Fruit fly (Drosophila melanogaster) ovary, adult (tissue): Measurements from ENCODE around the gene ovm.

ENCODE experiments used
- CG17801 ChIP-seq: fragments of 200-800 bp; optimal IDR thresholded peaks from 2 replicates; lab custom pipeline; 2019; ENCODE audit warnings: missing biosample characterization, mild to moderate bottlenecking, missing genetic modification characterization, moderate library complexity; ENCODE audit not compliant: partially characterized antibody

ovm gene

DNA sequence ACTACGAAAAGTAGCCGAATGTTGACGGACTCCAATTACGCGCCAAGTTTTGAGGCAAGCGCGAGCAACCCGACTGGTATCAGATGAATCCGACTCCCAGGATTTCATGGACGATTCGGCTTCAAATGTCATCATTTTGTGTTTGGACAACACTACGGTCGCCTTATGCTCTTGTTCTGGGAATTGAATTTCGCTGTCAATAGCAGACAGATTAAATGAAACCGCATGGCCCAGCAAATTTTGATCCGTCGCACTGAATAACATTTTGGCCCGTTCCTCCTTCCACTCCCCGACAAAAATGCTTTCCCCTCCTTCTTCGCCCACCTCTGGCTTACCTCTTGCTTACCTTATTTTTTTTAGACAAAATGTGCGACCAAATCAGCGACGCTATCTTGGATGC lies 30.7 kb downstream of the ovm start:
- TF ChIP-seq CG17801 (GFP tag; lab: Kevin White, UChicago): no peak

DNA sequence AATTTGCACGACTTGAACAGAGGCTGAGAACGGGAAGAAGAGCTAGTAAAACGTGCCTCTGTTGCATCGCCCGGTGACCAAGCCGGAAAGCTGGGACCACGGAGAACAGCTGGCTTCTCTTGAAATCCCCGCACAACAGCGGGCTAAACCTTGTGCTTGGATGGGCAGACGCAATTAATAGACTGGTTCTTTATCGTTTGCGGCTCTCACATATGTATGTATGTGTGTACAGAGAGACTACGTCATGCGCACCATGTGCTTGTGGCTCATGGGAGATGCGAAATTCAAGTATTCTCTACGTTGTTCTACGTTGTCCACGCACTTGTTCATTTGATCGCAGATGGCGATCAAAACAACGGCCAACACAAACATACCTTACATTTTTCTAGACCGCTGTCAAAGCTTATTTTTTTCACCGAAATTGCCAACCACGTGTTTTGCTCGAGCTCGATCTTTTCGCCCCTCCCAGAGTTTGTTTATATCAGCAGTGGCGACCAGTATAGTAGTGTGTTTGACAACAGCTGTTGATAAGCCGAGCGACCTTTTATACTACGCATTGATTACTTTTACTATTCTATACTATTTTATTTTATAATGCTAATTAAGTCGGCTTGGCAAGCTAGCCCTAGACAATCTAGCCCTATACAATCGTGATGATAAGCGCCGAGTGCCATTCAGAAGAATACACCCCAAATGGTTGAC lies 31.5 kb downstream of the ovm start:
- TF ChIP-seq CG17801 (GFP tag; lab: Kevin White, UChicago): peak; percentile 20

DNA sequence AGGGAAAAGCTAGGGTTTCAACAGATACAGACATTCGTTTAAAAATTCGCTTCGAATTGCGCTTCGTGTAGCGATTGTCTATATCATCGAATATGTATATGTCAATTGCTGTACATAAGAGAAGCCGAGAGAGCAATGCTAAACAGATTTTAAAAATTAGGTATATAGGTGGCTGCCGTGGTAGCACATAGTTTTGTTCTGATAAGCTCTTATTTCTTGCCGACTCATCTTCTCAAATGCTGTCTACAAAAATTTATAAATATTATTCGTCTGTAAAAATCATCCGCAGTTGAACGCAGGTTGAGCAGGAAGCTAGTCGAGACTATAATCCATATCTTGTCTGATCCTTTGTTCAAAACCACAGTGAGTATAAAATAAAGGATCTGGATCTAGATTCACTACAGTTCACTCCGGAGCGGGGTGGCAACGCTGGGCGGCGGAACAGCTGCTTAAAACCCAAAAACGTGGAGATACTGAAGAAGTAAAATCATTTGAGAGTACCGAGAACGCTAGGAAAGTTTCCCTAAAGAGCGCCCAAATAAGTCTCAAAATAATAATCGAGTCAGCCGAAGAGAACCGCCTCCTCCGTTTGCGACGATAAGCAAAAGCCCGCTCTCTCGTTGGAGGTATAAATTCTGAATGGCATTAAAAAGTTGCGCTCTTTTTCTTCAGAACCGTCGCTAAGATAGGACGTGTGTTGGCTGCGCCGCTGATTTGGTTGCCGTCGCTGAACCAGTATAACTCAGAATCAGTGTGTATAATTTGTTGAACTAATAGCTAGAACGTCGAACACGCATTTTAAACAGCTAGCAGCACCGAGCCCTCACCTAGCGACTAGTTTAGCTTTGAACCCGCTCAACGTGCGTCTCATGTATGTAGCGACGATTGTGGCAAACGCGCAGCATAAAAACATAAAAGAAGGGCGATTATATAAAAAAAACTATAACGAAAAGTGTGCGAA lies 33.0 kb downstream of the ovm start:
- peak; percentile 26 for TF ChIP-seq CG17801 (GFP tag; lab: Kevin White, UChicago)

DNA sequence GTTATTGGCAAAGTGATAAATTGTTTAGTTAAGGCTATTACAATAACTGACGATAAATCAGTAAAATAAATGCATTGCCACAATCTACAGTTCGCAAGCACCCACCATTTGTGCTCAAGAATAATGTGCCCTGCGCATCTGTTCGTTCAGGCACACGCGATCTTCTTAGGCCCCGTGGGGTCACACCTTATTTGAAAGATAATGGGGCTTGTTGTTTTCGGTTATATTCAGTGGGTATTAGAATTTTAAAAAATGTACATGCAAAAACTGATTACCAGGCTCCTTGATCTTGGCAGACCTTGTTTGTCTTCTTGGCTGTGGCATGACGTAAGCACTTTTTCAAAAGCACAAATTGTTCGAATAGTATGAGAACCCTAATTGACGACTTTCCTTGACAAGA lies 33.8 kb downstream of the ovm start:
- TF ChIP-seq CG17801 (GFP tag; lab: Kevin White, UChicago): no peak

DNA sequence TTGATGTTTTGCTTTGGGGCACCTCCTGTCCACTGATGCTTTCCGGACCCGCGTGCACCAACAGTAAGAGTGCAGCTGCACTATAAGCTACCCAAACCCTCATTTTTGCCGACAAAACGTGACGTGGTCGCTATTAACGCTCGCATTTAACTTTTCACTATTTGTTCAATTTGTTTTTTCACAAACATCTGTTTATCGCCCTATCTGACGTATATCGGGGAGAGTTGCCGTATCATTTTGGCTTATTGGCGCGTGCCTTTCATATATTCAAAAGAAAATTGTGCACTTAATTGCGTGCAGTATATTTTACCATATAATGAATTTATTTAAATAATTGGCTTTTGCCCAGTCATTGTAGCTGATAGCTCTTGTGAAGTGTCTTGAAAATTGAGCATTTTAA lies 34.3 kb downstream of the ovm start, which contains the start of the genes Nhe1 and Sam-S:
Gene Nhe1, minus strand, starts transcription at position 193 of the 400 bp plus-strand sequence.
Gene Sam-S, plus strand, starts transcription at position 364 of the 400 bp plus-strand sequence.
- no peak for TF ChIP-seq CG17801 (GFP tag; lab: Kevin White, UChicago)

DNA sequence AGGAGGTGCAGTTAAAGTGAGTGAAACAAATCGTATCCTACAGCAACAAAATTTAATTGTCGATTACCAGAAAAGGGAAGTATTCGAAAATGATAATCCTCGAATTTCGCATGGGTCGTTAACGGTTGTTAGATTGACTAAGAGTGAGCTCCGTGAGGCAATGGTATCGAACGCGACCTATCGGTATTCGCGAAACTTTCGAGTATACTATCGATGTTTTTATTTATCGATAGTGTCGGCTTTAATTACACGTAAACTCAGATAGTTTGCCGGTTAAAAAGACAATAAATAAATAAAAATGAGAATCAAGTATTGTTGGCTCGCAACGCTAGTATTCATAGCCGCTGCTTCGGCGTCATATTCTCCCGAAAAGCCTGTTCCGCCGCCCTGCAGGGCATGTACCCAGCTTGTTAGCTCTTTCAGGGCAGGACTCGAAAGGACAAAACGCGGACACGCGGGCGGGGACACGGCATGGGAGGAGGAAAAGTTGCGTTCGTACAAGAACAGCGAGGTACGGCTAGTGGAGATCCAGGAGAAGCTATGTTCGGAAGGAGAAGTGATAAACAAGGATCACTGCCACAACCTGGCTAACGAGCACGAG lies 38.5 kb downstream of the ovm start, which contains the start of gene Creld:
Gene Creld, plus strand, starts transcription at position 220 of the 601 bp plus-strand sequence.
- TF ChIP-seq CG17801 (GFP tag; lab: Kevin White, UChicago): peak; percentile 68

DNA sequence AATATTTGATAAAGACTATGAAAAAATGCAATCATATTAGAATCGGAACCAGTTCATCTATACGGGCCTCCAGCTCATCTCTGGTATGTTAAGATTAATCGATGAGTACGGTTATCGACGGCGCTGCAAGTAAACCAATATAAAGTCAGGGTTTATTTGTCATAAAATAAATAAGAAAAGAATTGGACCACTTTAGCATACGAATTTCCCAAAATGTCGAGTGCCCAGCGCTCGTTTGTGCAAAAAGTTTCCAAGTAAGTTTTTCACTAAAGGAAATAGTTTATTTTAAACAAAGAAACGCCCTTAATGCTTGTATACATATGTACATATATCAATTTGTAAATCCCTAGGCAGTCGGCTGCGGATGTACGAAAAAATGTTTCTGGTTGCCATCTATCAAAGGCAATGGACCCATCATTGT lies 46.1 kb downstream of the ovm start, which contains the start of gene Zir:
Gene Zir, plus strand, starts transcription at position 101 of the 421 bp plus-strand sequence.
- TF ChIP-seq CG17801 (GFP tag; lab: Kevin White, UChicago): no peak

DNA sequence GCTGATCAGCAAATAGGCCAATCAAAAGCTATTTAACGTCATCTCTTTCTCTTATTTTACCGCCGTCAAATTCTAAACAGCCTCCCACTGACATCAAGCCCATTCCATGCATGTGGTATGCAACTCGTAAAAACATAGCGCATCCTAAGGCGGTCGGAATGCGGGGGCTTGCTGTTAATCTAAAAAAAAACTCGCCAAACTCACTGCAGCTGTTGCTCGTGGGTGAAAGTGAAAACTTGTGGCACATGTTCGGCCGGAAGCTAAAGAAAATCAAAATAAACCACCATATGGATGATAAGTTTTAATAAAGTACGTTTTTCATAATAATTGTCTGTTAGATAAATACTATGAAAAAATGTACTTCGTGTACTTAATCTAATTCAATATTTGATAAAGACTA lies 46.7 kb downstream of the ovm start:
- no peak for TF ChIP-seq CG17801 (GFP tag; lab: Kevin White, UChicago)

DNA sequence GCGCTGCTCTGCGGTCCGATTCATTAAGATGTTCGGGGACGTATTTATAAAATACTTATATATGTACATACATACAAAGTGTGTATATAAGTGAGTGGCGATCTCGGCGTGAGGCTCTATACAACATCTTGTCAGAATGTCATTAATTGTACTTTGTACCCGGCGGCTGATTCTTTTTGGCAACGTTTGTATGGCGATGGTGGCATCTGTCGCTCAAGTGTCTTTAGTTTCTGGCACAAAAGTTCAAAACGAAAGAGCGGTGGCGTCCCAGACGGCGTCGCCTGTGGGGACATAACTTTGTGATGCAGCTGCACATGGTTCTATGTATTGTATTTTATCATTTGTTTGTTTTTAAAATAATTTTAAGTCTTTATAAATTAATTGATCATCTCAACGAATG lies 47.8 kb downstream of the ovm start:
- TF ChIP-seq CG17801 (GFP tag; lab: Kevin White, UChicago): no peak

DNA sequence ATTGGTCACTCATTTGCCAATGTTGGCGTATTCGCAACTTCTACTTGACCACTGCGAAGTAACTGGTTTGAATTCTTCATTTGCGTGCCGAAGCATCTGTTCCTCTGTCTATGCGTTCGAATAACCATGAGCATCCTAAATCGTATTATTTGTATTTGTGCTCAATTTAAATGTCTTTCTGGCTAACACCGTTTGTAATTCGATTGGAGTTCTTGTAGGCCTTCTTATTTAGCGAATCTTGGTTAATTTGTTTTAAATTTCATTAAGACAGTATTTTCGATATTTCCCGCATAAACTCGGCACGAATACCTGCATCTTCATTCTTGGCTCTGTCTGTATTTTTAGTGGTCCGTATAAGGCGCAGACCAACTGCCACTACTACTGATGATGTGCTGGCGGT lies 49.0 kb downstream of the ovm start:
- TF ChIP-seq CG17801 (GFP tag; lab: Kevin White, UChicago): no peak

DNA sequence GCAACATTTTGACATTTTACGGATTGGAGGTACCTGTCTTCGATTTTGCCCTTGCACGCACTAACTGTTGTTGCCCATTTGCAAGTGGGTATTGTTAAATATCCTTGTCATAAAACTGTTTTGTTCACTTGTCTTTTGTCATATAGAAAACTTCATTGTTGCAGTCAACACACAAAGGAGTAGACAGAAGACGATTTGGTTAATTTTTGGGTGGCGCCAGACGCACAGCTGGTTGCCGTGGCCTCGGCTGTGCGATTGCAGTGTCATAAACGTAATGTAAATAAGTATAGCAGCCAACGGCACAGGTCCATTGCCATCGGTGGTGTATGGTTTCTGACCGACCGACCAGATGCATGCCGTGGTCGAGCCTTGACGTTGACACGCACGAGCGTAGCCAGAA lies 49.5 kb downstream of the ovm start:
- no peak for TF ChIP-seq CG17801 (GFP tag; lab: Kevin White, UChicago)

DNA sequence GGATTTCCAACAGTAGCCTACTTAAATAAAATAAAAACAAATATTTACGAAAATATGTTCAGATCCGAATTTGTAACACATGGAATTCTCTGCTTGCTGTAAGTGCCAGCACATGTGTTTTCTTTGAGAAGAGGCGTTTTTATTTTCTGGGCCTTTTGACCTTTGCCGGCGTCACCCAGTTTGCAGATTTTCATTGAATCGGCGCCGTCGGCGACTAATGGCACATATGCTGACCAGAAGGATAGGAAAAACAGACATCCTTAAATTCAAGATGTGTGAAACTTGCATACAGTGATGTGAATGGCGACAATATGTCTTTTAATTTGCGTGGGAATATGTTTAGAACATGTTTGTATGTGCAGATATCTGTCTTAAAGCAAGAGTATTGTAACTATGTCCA lies 50.7 kb downstream of the ovm start:
- no peak for TF ChIP-seq CG17801 (GFP tag; lab: Kevin White, UChicago)

DNA sequence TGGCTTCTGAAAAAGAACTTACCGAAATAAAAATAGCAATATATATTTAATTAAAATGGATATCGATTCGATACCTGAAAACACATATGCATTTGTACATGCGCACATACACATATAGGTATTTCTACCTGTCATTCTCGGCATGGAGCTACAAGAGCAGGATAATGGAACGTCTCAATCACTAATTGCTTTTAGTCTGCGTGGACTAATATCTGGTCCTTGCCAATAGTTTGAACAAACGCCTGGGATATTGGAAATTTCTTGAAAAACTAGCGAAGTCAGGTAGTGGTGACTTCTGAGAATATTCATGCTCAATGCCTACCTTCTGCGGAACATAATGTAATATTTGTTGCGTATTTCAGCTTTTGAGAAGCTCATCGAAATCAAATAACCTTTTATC lies 51.6 kb downstream of the ovm start:
- TF ChIP-seq CG17801 (GFP tag; lab: Kevin White, UChicago): no peak

DNA sequence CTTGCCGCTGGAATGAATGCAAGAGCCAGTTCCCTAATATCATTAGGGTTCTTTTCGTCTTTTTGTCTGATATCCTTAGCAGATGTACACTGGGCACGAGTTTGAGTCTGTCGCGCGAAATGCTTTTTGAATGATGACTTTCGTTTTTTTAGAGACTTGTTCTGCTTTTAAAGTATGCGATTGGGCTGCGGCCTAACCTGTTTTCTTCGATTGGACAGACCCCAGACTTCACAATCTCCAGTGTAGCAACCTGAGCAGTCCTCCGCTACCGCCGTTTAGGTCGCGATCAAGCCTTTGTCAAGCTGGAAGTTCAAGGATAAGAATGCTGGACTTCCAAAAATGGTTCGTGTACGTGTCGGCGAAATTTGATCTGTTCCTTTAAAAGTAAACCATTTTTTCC lies 52.3 kb downstream of the ovm start:
- TF ChIP-seq CG17801 (GFP tag; lab: Kevin White, UChicago): no peak
